Worm (Caenorhabditis elegans) whole organism, L1 larva: ENCODE results near the gene cam-1.

Experiments
- dpl-1 ChIP-seq, 3 experiments: fragments of 150-350 bp in 2 of 3; sonication (generic microtip) in 1 of 3; optimal IDR thresholded peaks; 2 replicates each; lab custom pipeline; 2014 to 2017; ENCODE audit warnings: missing biosample characterization in 3 of 3, missing genetic modification characterization in 3 of 3, missing genetic modification reagents in 3 of 3
- elt-2 ChIP-seq: sonication (generic microtip); optimal IDR thresholded peaks from 2 replicates; lab custom pipeline; 2016; ENCODE audit warnings: missing genetic modification characterization, mild to moderate bottlenecking, inconsistent platforms, missing compliant biosample characterization, missing genetic modification reagents
- ets-5 ChIP-seq: fragments of 200-800 bp; sonication (Bioruptor generic); IDR thresholded peaks from 2 replicates; pipeline ENCODE4 v1.3.6; 2022; ENCODE audit warnings: missing genetic modification characterization, missing compliant biosample characterization
- lin-35 ChIP-seq, 2 experiments: fragments of 150-350 bp; optimal IDR thresholded peaks; 2 replicates each; lab custom pipeline; 2014; ENCODE audit warnings: missing biosample characterization in 2 of 2, missing genetic modification characterization in 2 of 2, missing genetic modification reagents in 2 of 2
- mep-1 ChIP-seq: fragments of 150-350 bp; optimal IDR thresholded peaks from 2 replicates; lab custom pipeline; 2014; ENCODE audit warnings: missing biosample characterization, missing genetic modification characterization
- snpc-4 ChIP-seq: fragments of 150-350 bp; optimal IDR thresholded peaks from 2 replicates; lab custom pipeline; 2014; ENCODE audit warnings: missing biosample characterization, missing genetic modification characterization
- sox-4 ChIP-seq: sonication (generic microtip); optimal IDR thresholded peaks from 2 replicates; lab custom pipeline; 2016; ENCODE audit warnings: missing genetic modification characterization, missing compliant biosample characterization
- sup-37 ChIP-seq: fragments of 200-800 bp; sonication (Bioruptor generic); optimal IDR thresholded peaks from 2 replicates; lab custom pipeline; 2018; ENCODE audit warnings: mild to moderate bottlenecking, missing genetic modification characterization, missing compliant biosample characterization
- swsn-7 ChIP-seq: sonication (generic microtip); optimal IDR thresholded peaks from 2 replicates; lab custom pipeline; 2016; ENCODE audit warnings: missing genetic modification characterization, missing compliant biosample characterization

DNA sequence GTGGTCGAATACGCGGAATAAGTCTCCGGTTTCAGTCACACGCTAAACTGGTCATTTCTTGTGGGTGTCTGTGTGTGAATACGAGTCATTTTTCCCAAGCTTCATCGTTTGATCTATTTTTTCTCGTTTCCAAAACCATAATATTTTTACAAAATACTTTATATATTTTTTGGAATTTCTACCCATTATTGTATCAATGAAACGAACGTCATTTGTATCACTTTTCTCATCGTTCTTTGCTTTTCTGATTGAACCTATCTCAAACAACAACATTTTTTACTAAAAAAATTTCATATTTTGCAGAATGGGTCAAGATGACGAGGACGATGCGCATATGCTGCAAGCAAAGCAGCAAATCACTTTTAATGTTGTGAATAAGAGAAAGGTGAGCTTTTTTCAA is 48.1 kb upstream of the cam-1 start, which contains the start of gene mel-11:
- TF ChIP-seq dpl-1 (GFP tag; optimal IDR thresholded peaks at IDR 0.05; lab: Kevin White, UChicago): no peak
- no peak for TF ChIP-seq swsn-7 (tag; lab: Kevin White, UChicago)
- no peak for TF ChIP-seq snpc-4 (tag; lab: Kevin White, UChicago)
- no peak for TF ChIP-seq sup-37 (GFP tag; lab: Kevin White, UChicago)
- TF ChIP-seq sox-4 (tag; lab: Kevin White, UChicago): no peak
- TF ChIP-seq lin-35 (GFP tag; optimal IDR thresholded peaks at IDR 0.05; lab: Kevin White, UChicago): no peak
- no peak for TF ChIP-seq elt-2 (tag; lab: Kevin White, UChicago)
- no peak for TF ChIP-seq ets-5 (GFP tag; lab: Robert Waterston, UW)
- TF ChIP-seq mep-1 (tag; lab: Kevin White, UChicago): no peak
